Worm (Caenorhabditis elegans) whole organism, young adult: ENCODE results near the gene col-20.

ENCODE experiments used
- B0019.2 ChIP-seq: fragments of 200-800 bp; sonication (Bioruptor generic); conservative IDR thresholded peaks from 2 replicates; pipeline ENCODE4 v1.3.6; 2022; ENCODE audit warnings: missing genetic modification reagents, missing genetic modification characterization, missing compliant biosample characterization
- C06A6.2 ChIP-seq: fragments of 200-800 bp; sonication (Bioruptor generic); conservative IDR thresholded peaks from 2 replicates; pipeline ENCODE4 v1.3.6; 2022; ENCODE audit warnings: missing genetic modification characterization, missing compliant biosample characterization
- C17E4.6 ChIP-seq: fragments of 200-800 bp; sonication (Bioruptor generic); IDR thresholded peaks from 2 replicates; pipeline ENCODE4 v1.3.6; 2022; ENCODE audit warnings: missing genetic modification reagents, missing genetic modification characterization, missing compliant biosample characterization
- D2030.7 ChIP-seq: fragments of 200-800 bp; sonication (Bioruptor generic); IDR thresholded peaks from 2 replicates; pipeline ENCODE4 v1.3.6; 2022; ENCODE audit warnings: missing genetic modification reagents, missing genetic modification characterization, missing compliant biosample characterization
- F10E7.11 ChIP-seq: sonication (generic microtip); optimal IDR thresholded peaks from 2 replicates; lab custom pipeline; 2017; ENCODE audit warnings: mild to moderate bottlenecking, missing genetic modification characterization, moderate library complexity, missing compliant biosample characterization
- F22D6.2 ChIP-seq: sonication (generic microtip); optimal IDR thresholded peaks from 2 replicates; lab custom pipeline; 2016; ENCODE audit warnings: mild to moderate bottlenecking, missing genetic modification characterization, missing compliant biosample characterization
- F37B4.10 ChIP-seq: fragments of 200-800 bp; sonication (Bioruptor generic); IDR thresholded peaks from 2 replicates; pipeline ENCODE4 v1.3.6; 2022; ENCODE audit warnings: missing genetic modification characterization, missing compliant biosample characterization
- F39B2.1 ChIP-seq: fragments of 200-800 bp; sonication (Bioruptor generic); IDR thresholded peaks from 2 replicates; pipeline ENCODE4 v1.3.6; 2022; ENCODE audit warnings: missing genetic modification reagents, missing genetic modification characterization, missing compliant biosample characterization
- K11D2.4 ChIP-seq: fragments of 200-800 bp; sonication (Bioruptor generic); IDR thresholded peaks from 2 replicates; pipeline ENCODE4 v1.3.6; 2022; ENCODE audit warnings: missing genetic modification reagents, missing genetic modification characterization, missing compliant biosample characterization
- T07F8.4 ChIP-seq: sonication (generic microtip); optimal IDR thresholded peaks from 2 replicates; lab custom pipeline; 2016; ENCODE audit warnings: mild to moderate bottlenecking, missing genetic modification characterization, moderate library complexity, missing compliant biosample characterization
- Y53F4B.3 ChIP-seq: fragments of 200-800 bp; sonication (Bioruptor generic); IDR thresholded peaks from 2 replicates; pipeline ENCODE4 v1.3.6; 2022; ENCODE audit warnings: missing genetic modification reagents, missing genetic modification characterization, missing compliant biosample characterization
- Y56A3A.18 ChIP-seq: fragments of 200-800 bp; sonication (Bioruptor generic); IDR thresholded peaks from 2 replicates; pipeline ENCODE4 v1.3.6; 2022; ENCODE audit warnings: missing genetic modification reagents, missing genetic modification characterization, missing compliant biosample characterization
- Y79H2A.3 ChIP-seq: fragments of 200-800 bp; sonication (Bioruptor generic); conservative IDR thresholded peaks from 2 replicates; pipeline ENCODE4 v1.3.6; 2022; ENCODE audit warnings: missing genetic modification reagents, missing genetic modification characterization, missing compliant biosample characterization
- akir-1 ChIP-seq: fragments of 200-800 bp; sonication (Bioruptor generic); optimal IDR thresholded peaks from 2 replicates; lab custom pipeline; 2018; ENCODE audit warnings: mild to moderate bottlenecking, missing genetic modification characterization, moderate library complexity, missing compliant biosample characterization
- aptf-3 ChIP-seq: fragments of 200-800 bp; sonication (Bioruptor generic); IDR thresholded peaks from 2 replicates; pipeline ENCODE4 v1.3.6; 2022; ENCODE audit warnings: missing genetic modification characterization, missing compliant biosample characterization
- athp-1 ChIP-seq: sonication (generic microtip); optimal IDR thresholded peaks from 2 replicates; lab custom pipeline; 2017; ENCODE audit warnings: mild to moderate bottlenecking, missing genetic modification characterization, missing compliant biosample characterization
- attf-3 ChIP-seq: fragments of 200-800 bp; sonication (Bioruptor generic); conservative IDR thresholded peaks from 2 replicates; pipeline ENCODE4 v1.3.6; 2022; ENCODE audit warnings: missing genetic modification reagents, missing genetic modification characterization, missing compliant biosample characterization
- bed-1 ChIP-seq: fragments of 200-800 bp; sonication (Bioruptor generic); IDR thresholded peaks from 2 replicates; pipeline ENCODE4 v1.3.6; 2022; ENCODE audit warnings: missing genetic modification reagents, missing genetic modification characterization, missing compliant biosample characterization
- bed-2 ChIP-seq: fragments of 200-800 bp; sonication (Bioruptor generic); IDR thresholded peaks from 2 replicates; pipeline ENCODE4 v1.3.6; 2022; ENCODE audit warnings: missing genetic modification reagents, missing genetic modification characterization, missing compliant biosample characterization
- ccch-3 ChIP-seq: fragments of 200-800 bp; sonication (Bioruptor generic); optimal IDR thresholded peaks from 2 replicates; lab custom pipeline; 2018; ENCODE audit warnings: mild to moderate bottlenecking, missing genetic modification characterization, missing compliant biosample characterization
- cebp-2 ChIP-seq: fragments of 200-800 bp; sonication (Bioruptor generic); IDR thresholded peaks from 2 replicates; pipeline ENCODE4 v1.3.6; 2022; ENCODE audit warnings: missing genetic modification characterization, missing compliant biosample characterization
- ceh-100 ChIP-seq: fragments of 200-800 bp; sonication (Bioruptor generic); IDR thresholded peaks from 2 replicates; pipeline ENCODE4 v1.3.6; 2022; ENCODE audit warnings: missing genetic modification reagents, missing genetic modification characterization, missing compliant biosample characterization
- ceh-27 ChIP-seq: fragments of 200-800 bp; sonication (Bioruptor generic); optimal IDR thresholded peaks from 2 replicates; lab custom pipeline; 2018; ENCODE audit warnings: mild to moderate bottlenecking, missing genetic modification characterization, moderate library complexity, missing compliant biosample characterization
- ceh-40 ChIP-seq: fragments of 200-800 bp; sonication (Bioruptor generic); IDR thresholded peaks from 2 replicates; pipeline ENCODE4 v1.3.6; 2022; ENCODE audit warnings: missing genetic modification characterization, missing compliant biosample characterization
- ceh-79 ChIP-seq: sonication (generic microtip); optimal IDR thresholded peaks from 2 replicates; lab custom pipeline; 2017; ENCODE audit warnings: mild to moderate bottlenecking, missing genetic modification characterization, missing compliant biosample characterization
- ceh-91 ChIP-seq: fragments of 200-800 bp; sonication (Bioruptor generic); IDR thresholded peaks from 2 replicates; pipeline ENCODE4 v1.3.6; 2022; ENCODE audit warnings: missing genetic modification reagents, missing genetic modification characterization, missing compliant biosample characterization
- dpl-1 ChIP-seq: fragments of 150-350 bp; optimal IDR thresholded peaks from 2 replicates; lab custom pipeline; 2014; ENCODE audit warnings: missing biosample characterization, missing genetic modification reagents, missing genetic modification characterization
- efl-1 ChIP-seq: fragments of 150-350 bp; optimal IDR thresholded peaks from 2 replicates; lab custom pipeline; 2014; ENCODE audit warnings: missing biosample characterization, missing genetic modification reagents, missing genetic modification characterization
- egl-18 ChIP-seq: fragments of 200-800 bp; sonication (Bioruptor generic); IDR thresholded peaks from 2 replicates; pipeline ENCODE4 v1.3.6; 2022; ENCODE audit warnings: missing genetic modification reagents, missing genetic modification characterization, missing compliant biosample characterization
- ets-4 ChIP-seq: fragments of 200-800 bp; sonication (Bioruptor generic); optimal IDR thresholded peaks from 2 replicates; lab custom pipeline; 2018; ENCODE audit warnings: mild to moderate bottlenecking, missing genetic modification characterization, missing compliant biosample characterization
- let-526 ChIP-seq: fragments of 200-800 bp; sonication (Bioruptor generic); IDR thresholded peaks from 2 replicates; pipeline ENCODE4 v1.3.6; 2022; ENCODE audit warnings: missing genetic modification reagents, missing genetic modification characterization, missing compliant biosample characterization
- let-607 ChIP-seq, 2 experiments: fragments of 200-800 bp in 1 of 2; sonication (Bioruptor generic) in 1 of 2; sonication (generic microtip) in 1 of 2; optimal IDR thresholded peaks; 2 replicates each; lab custom pipeline; 2016 to 2018; ENCODE audit warnings: mild to moderate bottlenecking in 2 of 2, missing compliant biosample characterization in 2 of 2, missing genetic modification characterization in 2 of 2, moderate library complexity in 2 of 2, missing genotype in 1 of 2
- lin-35 ChIP-seq, 3 experiments: fragments of 150-350 bp in 2 of 3; sonication (generic microtip) in 1 of 3; optimal IDR thresholded peaks; 2 replicates each; lab custom pipeline; 2014 to 2018; ENCODE audit warnings: missing biosample characterization in 3 of 3, missing genetic modification characterization in 3 of 3, missing genetic modification reagents in 3 of 3
- lsl-1 ChIP-seq: fragments of 200-800 bp; sonication (Bioruptor generic); optimal IDR thresholded peaks from 2 replicates; lab custom pipeline; 2018; ENCODE audit warnings: mild to moderate bottlenecking, missing genetic modification characterization, moderate library complexity, missing compliant biosample characterization
- mxl-1 ChIP-seq: sonication (generic microtip); optimal IDR thresholded peaks from 2 replicates; lab custom pipeline; 2016; ENCODE audit warnings: missing genetic modification characterization, missing compliant biosample characterization
- nfya-2 ChIP-seq: fragments of 200-800 bp; sonication (Bioruptor generic); IDR thresholded peaks from 2 replicates; pipeline ENCODE4 v1.3.6; 2022; ENCODE audit warnings: missing genetic modification reagents, missing genetic modification characterization, missing compliant biosample characterization
- nhr-27 ChIP-seq: fragments of 200-800 bp; sonication (Bioruptor generic); optimal IDR thresholded peaks from 2 replicates; lab custom pipeline; 2018; ENCODE audit warnings: mild to moderate bottlenecking, missing genetic modification characterization, moderate library complexity, missing compliant biosample characterization
- rec-8 ChIP-seq, 2 experiments: sonication (generic microtip); optimal IDR thresholded peaks; 2 replicates each; lab custom pipeline; 2016; ENCODE audit warnings: mild to moderate bottlenecking in 2 of 2, missing genetic modification characterization in 2 of 2, missing genetic modification reagents in 2 of 2, missing genotype in 2 of 2, missing biosample characterization in 1 of 2, missing compliant biosample characterization in 1 of 2, moderate library complexity in 1 of 2
- repo-1 ChIP-seq: sonication (generic microtip); optimal IDR thresholded peaks from 2 replicates; lab custom pipeline; 2017; ENCODE audit warnings: mild to moderate bottlenecking, missing genetic modification characterization, missing compliant biosample characterization
- sea-2 ChIP-seq: fragments of 200-800 bp; sonication (Bioruptor generic); IDR thresholded peaks from 2 replicates; pipeline ENCODE4 v1.3.6; 2022; ENCODE audit warnings: missing genetic modification characterization, missing compliant biosample characterization
- snpc-1.3 ChIP-seq: sonication (generic microtip); optimal IDR thresholded peaks from 2 replicates; lab custom pipeline; 2017; ENCODE audit warnings: missing genetic modification characterization, mild to moderate bottlenecking, missing compliant biosample characterization, antibody characterized with exemption, moderate library complexity, missing genotype, missing genetic modification reagents; ENCODE audit not compliant: insufficient read depth
- snpc-3.4 ChIP-seq: sonication (generic microtip); optimal IDR thresholded peaks from 2 replicates; lab custom pipeline; 2017; ENCODE audit warnings: missing genetic modification characterization, mild to moderate bottlenecking, missing compliant biosample characterization, antibody characterized with exemption, moderate library complexity, missing genotype, missing genetic modification reagents
- tbp1 ChIP-seq: fragments of 200-800 bp; sonication (Bioruptor generic); optimal IDR thresholded peaks from 2 replicates; lab custom pipeline; 2018; ENCODE audit warnings: mild to moderate bottlenecking, missing genetic modification characterization, missing compliant biosample characterization
- tbx-9 ChIP-seq: sonication (generic microtip); optimal IDR thresholded peaks from 2 replicates; lab custom pipeline; 2016; ENCODE audit warnings: borderline replicate concordance, missing genetic modification characterization, inconsistent platforms, missing compliant biosample characterization
- tlf-1 ChIP-seq: fragments of 200-800 bp; sonication (Bioruptor generic); optimal IDR thresholded peaks from 2 replicates; lab custom pipeline; 2018; ENCODE audit warnings: mild to moderate bottlenecking, missing genetic modification characterization, missing compliant biosample characterization
- unc-62 ChIP-seq: fragments of 150-350 bp; optimal IDR thresholded peaks from 2 replicates; lab custom pipeline; 2014; ENCODE audit warnings: missing biosample characterization, missing genetic modification reagents, missing genetic modification characterization
- xnd-1 ChIP-seq: sonication (generic microtip); optimal IDR thresholded peaks from 2 replicates; lab custom pipeline; 2016; ENCODE audit warnings: missing genotype, missing genetic modification reagents, missing genetic modification characterization, missing compliant biosample characterization
- ztf-18 ChIP-seq: sonication (generic microtip); optimal IDR thresholded peaks from 2 replicates; lab custom pipeline; 2016; ENCODE audit warnings: missing genotype, mild to moderate bottlenecking, missing genetic modification characterization, missing compliant biosample characterization

Gene col-20

DNA sequence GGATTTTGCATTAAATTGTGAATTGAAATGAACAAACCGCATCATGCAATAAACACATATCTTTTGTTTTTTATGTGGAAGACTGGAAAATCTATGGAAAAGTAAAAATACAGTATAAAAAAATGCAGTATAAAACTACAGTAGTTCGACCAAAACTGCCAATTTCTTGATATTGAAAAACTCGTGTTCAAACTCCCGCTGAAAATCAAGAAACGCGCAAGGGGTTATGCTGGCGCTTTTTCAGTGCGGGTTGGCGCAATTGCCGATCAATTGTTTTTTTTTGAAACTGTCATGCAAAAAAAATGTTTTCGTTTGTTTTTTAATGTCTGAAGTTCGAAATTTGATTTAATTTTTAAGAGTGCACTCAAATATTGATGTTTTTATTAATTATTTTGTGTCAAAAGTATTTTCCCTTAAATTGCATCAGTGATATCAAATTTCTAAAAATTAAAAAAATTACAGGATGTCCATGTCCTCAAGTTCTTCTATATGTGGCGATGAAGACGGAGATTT, 18.9 kb downstream of the col-20 start, which contains the start of gene dnj-9 (continued):
- peak; percentile 82 for TF ChIP-seq lsl-1
- 0 out of 2 replicates have a peak, but pooled peaks have one; percentile 11 for TF ChIP-seq Y79H2A.3 (GFP tag; lab: Robert Waterston, UW)
- peak; percentile 84 for TF ChIP-seq ceh-100
- peak; percentile 94 for TF ChIP-seq K11D2.4 (GFP tag; lab: Robert Waterston, UW)
- peak; percentile 83; the same call in 1 of the 2 replicates for TF ChIP-seq let-526
- TF ChIP-seq tbx-9 (tag; lab: Kevin White, UChicago): no peak
- peak; percentile 41 to 82 for TF ChIP-seq let-607 (tag; optimal IDR thresholded peaks at IDR 0.05; lab: Kevin White, UChicago)
- peak; percentile 94 for TF ChIP-seq repo-1
- no peak for TF ChIP-seq Y53F4B.3 (GFP tag; lab: Robert Waterston, UW)
- TF ChIP-seq sea-2 (GFP tag; lab: Robert Waterston, UW): no peak
- TF ChIP-seq tbp1 (GFP tag; lab: Kevin White, UChicago): peak; percentile 75
- TF ChIP-seq nfya-2 (GFP tag; lab: Robert Waterston, UW): no peak
- peak; percentile 75 for TF ChIP-seq F39B2.1
- TF ChIP-seq ccch-3 (GFP tag; lab: Kevin White, UChicago): no peak
- TF ChIP-seq rec-8 (tag; optimal IDR thresholded peaks at IDR 0.05; lab: Kevin White, UChicago): peak in 1 of 2 experiments; percentile 21
- peak; percentile 94 for TF ChIP-seq snpc-3.4
- peak; percentile 93 for TF ChIP-seq tlf-1 (GFP tag; lab: Kevin White, UChicago)
- peak; percentile 83 for TF ChIP-seq xnd-1
- peak; percentile 83 for TF ChIP-seq ceh-27 (GFP tag; lab: Kevin White, UChicago)
- TF ChIP-seq efl-1 (GFP tag; lab: Kevin White, UChicago): peak; percentile 91
- no peak for TF ChIP-seq akir-1 (GFP tag; lab: Kevin White, UChicago)
- peak; percentile 86 to 99 (median 92) for TF ChIP-seq lin-35 (GFP tag; optimal IDR thresholded peaks at IDR 0.05; lab: Kevin White, UChicago)
- TF ChIP-seq bed-1: no peak
- TF ChIP-seq T07F8.4 (tag; lab: Kevin White, UChicago): peak; percentile 41
- no peak for TF ChIP-seq ets-4 (GFP tag; lab: Kevin White, UChicago)
- TF ChIP-seq athp-1 (tag; lab: Kevin White, UChicago): peak; percentile 66
- TF ChIP-seq D2030.7: peak; percentile 81
- no peak for TF ChIP-seq aptf-3 (GFP tag; lab: Robert Waterston, UW)
- TF ChIP-seq dpl-1 (GFP tag; lab: Kevin White, UChicago): peak; percentile 97
- TF ChIP-seq Y56A3A.18 (GFP tag; lab: Robert Waterston, UW): peak; percentile 95
- TF ChIP-seq C06A6.2 (GFP tag; lab: Robert Waterston, UW): peak; percentile 91
- no peak for TF ChIP-seq mxl-1 (tag; lab: Kevin White, UChicago)
- peak; percentile 72; the same call in 1 of the 2 replicates for TF ChIP-seq egl-18 (GFP tag; lab: Robert Waterston, UW)
- peak; percentile 87 for TF ChIP-seq F22D6.2
- TF ChIP-seq F37B4.10 (GFP tag; lab: Robert Waterston, UW): no peak
- peak; percentile 92 for TF ChIP-seq snpc-1.3 (tag; lab: Kevin White, UChicago)
- TF ChIP-seq nhr-27 (tag; lab: Kevin White, UChicago): peak; percentile 41
- TF ChIP-seq F10E7.11: no peak
- TF ChIP-seq bed-2 (GFP tag; lab: Robert Waterston, UW): no peak
- TF ChIP-seq ztf-18 (tag; lab: Kevin White, UChicago): peak; percentile 99
- peak; percentile 88 for TF ChIP-seq C17E4.6 (GFP tag; lab: Robert Waterston, UW)
- peak; percentile 68 for TF ChIP-seq attf-3 (GFP tag; lab: Robert Waterston, UW)
- no peak for TF ChIP-seq cebp-2 (GFP tag; lab: Robert Waterston, UW)
- TF ChIP-seq ceh-91: peak; percentile 69
- TF ChIP-seq unc-62 (GFP tag; lab: Kevin White, UChicago): no peak
- TF ChIP-seq B0019.2: peak; percentile 32; the same call in 1 of the 2 replicates
- TF ChIP-seq ceh-40 (GFP tag; lab: Robert Waterston, UW): peak; percentile 51; the same call in 1 of the 2 replicates
- no peak for TF ChIP-seq ceh-79
